Worm (Caenorhabditis elegans) whole organism, mixed stage, embryonic: ENCODE results near the gene zfp-2.

Experiments used
- elt-3 ChIP-seq: fragments of 150-350 bp; optimal IDR thresholded peaks from 2 replicates; lab custom pipeline; 2014; ENCODE audit warnings: missing biosample characterization, missing genetic modification characterization
- lin-13 ChIP-seq: fragments of 150-350 bp; optimal IDR thresholded peaks from 2 replicates; lab custom pipeline; 2014; ENCODE audit warnings: missing biosample characterization, missing genetic modification characterization
- nhr-237 ChIP-seq: fragments of 150-350 bp; optimal IDR thresholded peaks from 2 replicates; lab custom pipeline; 2014; ENCODE audit warnings: missing biosample characterization, missing genetic modification characterization
- nhr-76 ChIP-seq: sonication (generic microtip); optimal IDR thresholded peaks from 2 replicates; lab custom pipeline; 2017; ENCODE audit warnings: missing biosample characterization, missing genetic modification characterization
- pha-4 ChIP-seq: fragments of 150-350 bp; optimal IDR thresholded peaks from 2 replicates; lab custom pipeline; 2018; ENCODE audit warnings: missing biosample characterization, missing genetic modification reagents, missing genetic modification characterization

ce11 chrII:9556582-9556981, 868 bp upstream of the zfp-2 start:
- TF ChIP-seq nhr-237 (no peak), pha-4 (tag; lab: Kevin White, UChicago) (no peak), nhr-76 (tag; lab: Kevin White, UChicago) (no peak), lin-13 (tag; lab: Kevin White, UChicago) (no peak), elt-3 (no peak)
